Fruit fly (Drosophila melanogaster): Measurements from ENCODE around the gene CG13685.

DNA sequence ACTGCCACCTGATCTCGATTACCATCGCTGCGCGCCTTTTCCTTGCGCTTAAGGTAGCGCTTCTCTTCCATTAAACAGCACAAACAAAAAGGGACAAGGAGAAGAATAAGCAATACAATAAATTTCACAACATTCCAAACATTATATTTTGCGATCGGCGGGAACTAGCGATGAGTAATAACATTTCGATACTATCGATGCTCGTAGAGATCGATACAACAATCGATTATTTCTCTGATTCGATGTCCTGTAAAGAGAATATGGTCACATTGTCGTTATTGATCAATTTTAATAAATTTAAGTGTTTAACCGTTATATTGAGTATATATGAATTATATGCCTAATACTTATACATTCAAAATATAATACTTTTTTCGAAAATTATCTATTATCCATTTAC lies 20.9 kb upstream of the CG13685 start, which contains the start of gene CG7457:
- TF ChIP-seq br (GFP tag; optimal IDR thresholded peaks at IDR 0.05) = no peak
- no peak for TF ChIP-seq tai (GFP tag; optimal IDR thresholded peaks at IDR 0.05)
- TF ChIP-seq pan (optimal IDR thresholded peaks at IDR 0.05) = no peak
- no peak for TF ChIP-seq brk (GFP tag; optimal IDR thresholded peaks at IDR 0.05)
- TF ChIP-seq psq (GFP tag; optimal IDR thresholded peaks at IDR 0.05) = no peak
- no peak for TF ChIP-seq rgr (GFP tag; optimal IDR thresholded peaks at IDR 0.05)

Measured in whole organism, wandering third instar larva.